Fruit fly (Drosophila melanogaster): ENCODE results near the gene CG31465.

The CG31465 gene

DNA sequence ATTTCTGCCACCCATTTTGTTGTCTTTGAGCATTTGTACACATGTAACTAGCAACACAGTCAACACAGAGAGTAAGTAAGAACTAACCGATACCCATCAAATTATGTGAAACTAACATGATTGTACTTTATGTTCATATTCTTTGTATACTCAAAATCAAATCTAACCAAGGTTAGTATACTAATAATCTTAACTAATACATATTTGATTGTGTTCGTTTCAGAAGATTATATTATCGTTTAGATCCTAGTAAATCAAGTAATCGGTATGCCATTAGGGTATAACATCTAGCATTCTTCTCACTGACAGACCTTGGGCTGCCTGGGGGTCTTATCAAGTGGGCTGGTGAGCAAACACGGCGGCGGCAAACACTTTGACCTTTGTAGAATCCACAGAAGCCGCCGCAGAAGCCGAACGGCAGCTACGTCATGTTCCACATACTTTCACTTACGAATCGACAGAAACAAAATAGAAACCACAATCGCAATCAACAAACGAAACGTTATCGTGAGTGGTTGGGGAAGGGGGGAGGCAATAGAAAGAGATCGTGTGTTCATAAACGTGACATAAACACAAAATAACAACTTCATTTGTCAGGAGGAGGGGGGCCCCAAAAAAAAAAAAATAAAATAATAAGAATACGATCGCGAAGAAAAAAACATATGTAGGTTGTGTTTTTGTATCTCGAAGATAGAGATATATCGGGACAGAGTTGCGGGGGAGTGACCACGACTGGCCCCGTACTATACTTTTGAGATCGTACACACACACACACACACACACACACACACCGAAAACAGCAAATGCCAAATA lies 45.0 kb upstream of the CG31465 start (continued):
- TF ChIP-seq Jarid2 (GFP tag; optimal IDR thresholded peaks at IDR 0.05) (no peak), rib (GFP tag; IDR thresholded peaks at IDR 0.05) (0 out of 2 replicates have a peak, but pooled peaks have one; percentile 40), sqz (GFP tag; optimal IDR thresholded peaks at IDR 0.05) (no peak), CG9876 (GFP tag; optimal IDR thresholded peaks at IDR 0.05) (no peak), ATbp (GFP tag; optimal IDR thresholded peaks at IDR 0.05) (no peak), CG13894 (tag; optimal IDR thresholded peaks at IDR 0.05) (peak; percentile 7), CG10543 (GFP tag; optimal IDR thresholded peaks at IDR 0.05) (no peak), Atf6 (GFP tag; IDR thresholded peaks at IDR 0.05) (no peak), CG9727 (GFP tag; optimal IDR thresholded peaks at IDR 0.05) (peak; percentile 59), Atf3 (GFP tag; optimal IDR thresholded peaks at IDR 0.05) (no peak), dmrt99B (tag; optimal IDR thresholded peaks at IDR 0.05) (peak; percentile 12), ap (GFP tag; IDR thresholded peaks at IDR 0.05) (no peak), PHDP (tag; optimal IDR thresholded peaks at IDR 0.05) (no peak), nmo (GFP tag; optimal IDR thresholded peaks at IDR 0.05) (peak; percentile 14), usp (GFP tag; optimal IDR thresholded peaks at IDR 0.05) (no peak), Bteb2 (GFP tag; optimal IDR thresholded peaks at IDR 0.05) (no peak), CG1792 (GFP tag; optimal IDR thresholded peaks at IDR 0.05) (no peak), gfzf (GFP tag; optimal IDR thresholded peaks at IDR 0.05) (no peak), CG6813 (GFP tag; optimal IDR thresholded peaks at IDR 0.05) (no peak), Hsf (GFP tag; optimal IDR thresholded peaks at IDR 0.05) (no peak), Dip3 (GFP tag; optimal IDR thresholded peaks at IDR 0.05) (no peak), CG5180 (GFP tag; optimal IDR thresholded peaks at IDR 0.05) (no peak), slbo (GFP tag; IDR thresholded peaks at IDR 0.05) (no peak), CG13775 (GFP tag; optimal IDR thresholded peaks at IDR 0.05) (no peak), CG6683 (GFP tag; optimal IDR thresholded peaks at IDR 0.05) (no peak), eyg (GFP tag; optimal IDR thresholded peaks at IDR 0.05) (no peak), psq (GFP tag; optimal IDR thresholded peaks at IDR 0.05) (no peak), klu (GFP tag; IDR thresholded peaks at IDR 0.05) (0 out of 2 replicates have a peak, but pooled peaks have one; percentile 31), Dref (GFP tag; IDR thresholded peaks at IDR 0.05) (no peak), Lim3 (GFP tag; IDR thresholded peaks at IDR 0.05) (no peak), Dp (GFP tag; optimal IDR thresholded peaks at IDR 0.05) (no peak), NC2β (GFP tag; optimal IDR thresholded peaks at IDR 0.05) (no peak), CG17912 (GFP tag; optimal IDR thresholded peaks at IDR 0.05) (no peak), gro (GFP tag; optimal IDR thresholded peaks at IDR 0.05) (no peak), twi (tag; optimal IDR thresholded peaks at IDR 0.05) (peak; percentile 33), Doc3 (GFP tag; IDR thresholded peaks at IDR 0.05; ENCODE audit: partially characterized antibody) (no peak), Blimp-1 (GFP tag; optimal IDR thresholded peaks at IDR 0.05) (peak; percentile 85), bowl (GFP tag; IDR thresholded peaks at IDR 0.05) (no peak), wdn (GFP tag; IDR thresholded peaks at IDR 0.05) (no peak), D19A (tag; optimal IDR thresholded peaks at IDR 0.05) (no peak), toy (GFP tag; IDR thresholded peaks at IDR 0.05) (no peak), Deaf1 (tag; optimal IDR thresholded peaks at IDR 0.05) (peak; percentile 32), Chrac-16 (GFP tag; optimal IDR thresholded peaks at IDR 0.05) (no peak), tna (GFP tag; IDR thresholded peaks at IDR 0.05; ENCODE audit: partially characterized antibody) (0 out of 2 replicates have a peak, but pooled peaks have one; percentile 34), CG16779 (GFP tag; IDR thresholded peaks at IDR 0.05) (no peak), gt (GFP tag; IDR thresholded peaks at IDR 0.05) (no peak), CG14710 (tag; optimal IDR thresholded peaks at IDR 0.05) (peak; percentile 11), CG12744 (GFP tag; optimal IDR thresholded peaks at IDR 0.05) (no peak), Hmr (GFP tag; optimal IDR thresholded peaks at IDR 0.05) (no peak), CG31224 (GFP tag; IDR thresholded peaks at IDR 0.05) (no peak)
